Worm (Caenorhabditis elegans) whole organism, young adult: ENCODE data around the gene hex-3.
A peak's percentile ranks its signal among the peaks of the same experiment; 100 is the strongest.

ENCODE experiments used
- B0261.1 ChIP-seq: sonication (generic microtip); optimal IDR thresholded peaks from 2 replicates; lab custom pipeline; 2016; ENCODE audit warnings: mild to moderate bottlenecking, missing genetic modification characterization, moderate library complexity, missing compliant biosample characterization
- B0336.3 ChIP-seq: fragments of 200-800 bp; sonication (Bioruptor generic); IDR thresholded peaks from 2 replicates; pipeline ENCODE4 v1.3.6; 2022; ENCODE audit warnings: missing genetic modification characterization, missing compliant biosample characterization
- F33H1.4 ChIP-seq: fragments of 200-800 bp; sonication (Bioruptor generic); IDR thresholded peaks from 2 replicates; pipeline ENCODE4 v1.3.6; 2022; ENCODE audit warnings: missing genetic modification reagents, missing genetic modification characterization, missing compliant biosample characterization
- F55B11.4 ChIP-seq: sonication (generic microtip); optimal IDR thresholded peaks from 2 replicates; lab custom pipeline; 2016; ENCODE audit warnings: missing compliant biosample characterization, missing genetic modification characterization, borderline replicate concordance; ENCODE audit not compliant: insufficient read depth
- F57C9.4 ChIP-seq: sonication (generic microtip); optimal IDR thresholded peaks from 2 replicates; lab custom pipeline; 2017; ENCODE audit warnings: mild to moderate bottlenecking, missing genetic modification characterization, missing compliant biosample characterization
- K12H6.12 ChIP-seq: fragments of 200-800 bp; sonication (Bioruptor generic); optimal IDR thresholded peaks from 2 replicates; lab custom pipeline; 2018; ENCODE audit warnings: mild to moderate bottlenecking, missing genetic modification characterization, missing compliant biosample characterization
- T26A5.8 ChIP-seq: sonication (generic microtip); optimal IDR thresholded peaks from 2 replicates; lab custom pipeline; 2016; ENCODE audit warnings: missing genetic modification characterization, missing compliant biosample characterization
- Y53F4B.3 ChIP-seq: fragments of 200-800 bp; sonication (Bioruptor generic); IDR thresholded peaks from 2 replicates; pipeline ENCODE4 v1.3.6; 2022; ENCODE audit warnings: missing genetic modification reagents, missing genetic modification characterization, missing compliant biosample characterization
- Y95B8A.8 ChIP-seq: fragments of 200-800 bp; sonication (Bioruptor generic); IDR thresholded peaks from 2 replicates; pipeline ENCODE4 v1.3.6; 2022; ENCODE audit warnings: missing genetic modification reagents, missing genetic modification characterization, missing compliant biosample characterization
- ZK185.1 ChIP-seq: sonication (generic microtip); optimal IDR thresholded peaks from 2 replicates; lab custom pipeline; 2016; ENCODE audit warnings: mild to moderate bottlenecking, missing genetic modification characterization, missing compliant biosample characterization; ENCODE audit not compliant: poor library complexity, severe bottlenecking
- ama-1 ChIP-seq, 3 experiments: fragments of 150-350 bp in 1 of 3; sonication (generic microtip) in 2 of 3; optimal IDR thresholded peaks; 2 replicates each; lab custom pipeline; 2014 to 2018; ENCODE audit warnings: missing biosample characterization in 2 of 3, missing genetic modification characterization in 2 of 3, missing genetic modification reagents in 2 of 3
- aptf-3 ChIP-seq: fragments of 200-800 bp; sonication (Bioruptor generic); IDR thresholded peaks from 2 replicates; pipeline ENCODE4 v1.3.6; 2022; ENCODE audit warnings: missing genetic modification characterization, missing compliant biosample characterization
- ccch-3 ChIP-seq: fragments of 200-800 bp; sonication (Bioruptor generic); optimal IDR thresholded peaks from 2 replicates; lab custom pipeline; 2018; ENCODE audit warnings: mild to moderate bottlenecking, missing genetic modification characterization, missing compliant biosample characterization
- cebp-2 ChIP-seq: fragments of 200-800 bp; sonication (Bioruptor generic); IDR thresholded peaks from 2 replicates; pipeline ENCODE4 v1.3.6; 2022; ENCODE audit warnings: missing genetic modification characterization, missing compliant biosample characterization
- ceh-58 ChIP-seq: fragments of 200-800 bp; sonication (Bioruptor generic); IDR thresholded peaks from 2 replicates; pipeline ENCODE4 v1.3.6; 2022; ENCODE audit warnings: missing genetic modification characterization, missing compliant biosample characterization
- ceh-79 ChIP-seq: sonication (generic microtip); optimal IDR thresholded peaks from 2 replicates; lab custom pipeline; 2017; ENCODE audit warnings: mild to moderate bottlenecking, missing genetic modification characterization, missing compliant biosample characterization
- chd-7 ChIP-seq: sonication (generic microtip); optimal IDR thresholded peaks from 2 replicates; lab custom pipeline; 2016; ENCODE audit warnings: mild to moderate bottlenecking, missing genetic modification characterization, moderate library complexity, missing compliant biosample characterization
- dox-1 ChIP-seq: fragments of 200-800 bp; sonication (Bioruptor generic); IDR thresholded peaks from 2 replicates; pipeline ENCODE4 v1.3.6; 2022; ENCODE audit warnings: missing genetic modification reagents, missing genetic modification characterization, missing compliant biosample characterization
- dpff-1 ChIP-seq: sonication (generic microtip); optimal IDR thresholded peaks from 2 replicates; lab custom pipeline; 2017; ENCODE audit warnings: mild to moderate bottlenecking, missing genetic modification characterization, missing compliant biosample characterization
- efl-1 ChIP-seq: fragments of 150-350 bp; optimal IDR thresholded peaks from 2 replicates; lab custom pipeline; 2014; ENCODE audit warnings: missing biosample characterization, missing genetic modification reagents, missing genetic modification characterization
- egrh-3 ChIP-seq: fragments of 200-800 bp; sonication (Bioruptor generic); IDR thresholded peaks from 2 replicates; pipeline ENCODE4 v1.3.6; 2022; ENCODE audit warnings: missing genetic modification reagents, missing genetic modification characterization, missing compliant biosample characterization
- fkh-3 ChIP-seq: sonication (generic microtip); optimal IDR thresholded peaks from 2 replicates; lab custom pipeline; 2016; ENCODE audit warnings: mild to moderate bottlenecking, missing genetic modification characterization, missing compliant biosample characterization
- gei-17 ChIP-seq: fragments of 200-800 bp; sonication (Bioruptor generic); optimal IDR thresholded peaks from 2 replicates; lab custom pipeline; 2018; ENCODE audit warnings: mild to moderate bottlenecking, missing genetic modification characterization, missing compliant biosample characterization
- him-1 ChIP-seq: sonication (generic microtip); optimal IDR thresholded peaks from 2 replicates; lab custom pipeline; 2016; ENCODE audit warnings: missing genotype, missing genetic modification reagents, missing genetic modification characterization, missing compliant biosample characterization
- lag-1 ChIP-seq: fragments of 200-800 bp; sonication (Bioruptor generic); IDR thresholded peaks from 2 replicates; pipeline ENCODE4 v1.3.6; 2022; ENCODE audit warnings: missing genetic modification reagents, missing genetic modification characterization, missing compliant biosample characterization
- let-526 ChIP-seq: fragments of 200-800 bp; sonication (Bioruptor generic); IDR thresholded peaks from 2 replicates; pipeline ENCODE4 v1.3.6; 2022; ENCODE audit warnings: missing genetic modification reagents, missing genetic modification characterization, missing compliant biosample characterization
- lin-40 ChIP-seq: sonication (generic microtip); optimal IDR thresholded peaks from 2 replicates; lab custom pipeline; 2016; ENCODE audit warnings: missing genetic modification characterization, mild to moderate bottlenecking, missing compliant biosample characterization, missing genotype, missing genetic modification reagents
- lsy-27 ChIP-seq: sonication (generic microtip); optimal IDR thresholded peaks from 2 replicates; lab custom pipeline; 2017; ENCODE audit warnings: missing genetic modification characterization, mild to moderate bottlenecking, missing compliant biosample characterization, antibody characterized with exemption, missing genotype, borderline replicate concordance; ENCODE audit not compliant: insufficient read depth
- madf-6 ChIP-seq: fragments of 200-800 bp; sonication (Bioruptor generic); IDR thresholded peaks from 2 replicates; pipeline ENCODE4 v1.3.6; 2022; ENCODE audit warnings: missing genetic modification reagents, missing genetic modification characterization, missing compliant biosample characterization
- mel-28 ChIP-seq: sonication (generic microtip); optimal IDR thresholded peaks from 2 replicates; lab custom pipeline; 2016; ENCODE audit warnings: borderline replicate concordance, mild to moderate bottlenecking, missing genetic modification characterization, missing compliant biosample characterization
- mes-4 ChIP-seq: sonication (generic microtip); optimal IDR thresholded peaks from 2 replicates; lab custom pipeline; 2016; ENCODE audit warnings: missing genotype, missing genetic modification characterization, missing compliant biosample characterization
- mxl-1 ChIP-seq: sonication (generic microtip); optimal IDR thresholded peaks from 2 replicates; lab custom pipeline; 2016; ENCODE audit warnings: missing genetic modification characterization, missing compliant biosample characterization
- nfya-2 ChIP-seq: fragments of 200-800 bp; sonication (Bioruptor generic); IDR thresholded peaks from 2 replicates; pipeline ENCODE4 v1.3.6; 2022; ENCODE audit warnings: missing genetic modification reagents, missing genetic modification characterization, missing compliant biosample characterization
- nfyb-1 ChIP-seq: fragments of 200-800 bp; sonication (Bioruptor generic); IDR thresholded peaks from 2 replicates; pipeline ENCODE4 v1.3.6; 2022; ENCODE audit warnings: missing genetic modification reagents, missing genetic modification characterization, missing compliant biosample characterization
- pbrm-1 ChIP-seq: fragments of 200-800 bp; sonication (Bioruptor generic); IDR thresholded peaks from 2 replicates; pipeline ENCODE4 v1.3.6; 2022; ENCODE audit warnings: missing genetic modification reagents, missing genetic modification characterization, missing compliant biosample characterization
- rec-8 ChIP-seq, 2 experiments: sonication (generic microtip); optimal IDR thresholded peaks; 2 replicates each; lab custom pipeline; 2016; ENCODE audit warnings: mild to moderate bottlenecking in 2 of 2, missing genetic modification characterization in 2 of 2, missing genetic modification reagents in 2 of 2, missing genotype in 2 of 2, missing biosample characterization in 1 of 2, missing compliant biosample characterization in 1 of 2, moderate library complexity in 1 of 2
- snpc-1.1 ChIP-seq: sonication (generic microtip); optimal IDR thresholded peaks from 2 replicates; lab custom pipeline; 2017; ENCODE audit warnings: missing genetic modification characterization, mild to moderate bottlenecking, missing compliant biosample characterization, antibody characterized with exemption, moderate library complexity, missing genotype, missing genetic modification reagents; ENCODE audit not compliant: insufficient read depth
- snpc-1.3 ChIP-seq: sonication (generic microtip); optimal IDR thresholded peaks from 2 replicates; lab custom pipeline; 2017; ENCODE audit warnings: missing genetic modification characterization, mild to moderate bottlenecking, missing compliant biosample characterization, antibody characterized with exemption, moderate library complexity, missing genotype, missing genetic modification reagents; ENCODE audit not compliant: insufficient read depth
- snpc-3.4 ChIP-seq: sonication (generic microtip); optimal IDR thresholded peaks from 2 replicates; lab custom pipeline; 2017; ENCODE audit warnings: missing genetic modification characterization, mild to moderate bottlenecking, missing compliant biosample characterization, antibody characterized with exemption, moderate library complexity, missing genotype, missing genetic modification reagents
- snpc-4 ChIP-seq, 5 experiments: fragments of 150-350 bp in 1 of 5; sonication (generic microtip) in 4 of 5; optimal IDR thresholded peaks; 2 replicates each; lab custom pipeline; 2014 to 2018; ENCODE audit warnings: missing genetic modification characterization in 5 of 5, missing biosample characterization in 3 of 5, antibody characterized with exemption in 2 of 5, mild to moderate bottlenecking in 2 of 5, missing compliant biosample characterization in 2 of 5, missing genotype in 2 of 5, moderate library complexity in 2 of 5, missing genetic modification reagents in 1 of 5
- somi-1 ChIP-seq: fragments of 200-800 bp; sonication (Bioruptor generic); optimal IDR thresholded peaks from 2 replicates; lab custom pipeline; 2018; ENCODE audit warnings: mild to moderate bottlenecking, missing genetic modification characterization, missing compliant biosample characterization
- sptf-2 ChIP-seq: fragments of 200-800 bp; sonication (Bioruptor generic); optimal IDR thresholded peaks from 2 replicates; lab custom pipeline; 2018; ENCODE audit warnings: mild to moderate bottlenecking, missing genetic modification characterization, missing compliant biosample characterization
- tbx-9 ChIP-seq: sonication (generic microtip); optimal IDR thresholded peaks from 2 replicates; lab custom pipeline; 2016; ENCODE audit warnings: borderline replicate concordance, missing genetic modification characterization, inconsistent platforms, missing compliant biosample characterization
- unc-130 ChIP-seq: sonication (generic microtip); optimal IDR thresholded peaks from 2 replicates; lab custom pipeline; 2016; ENCODE audit warnings: missing genetic modification reagents, missing genetic modification characterization, missing compliant biosample characterization
- zim-3 ChIP-seq: sonication (generic microtip); optimal IDR thresholded peaks from 2 replicates; lab custom pipeline; 2017; ENCODE audit warnings: mild to moderate bottlenecking, missing genetic modification characterization, moderate library complexity, missing compliant biosample characterization
- ztf-26 ChIP-seq: sonication (generic microtip); optimal IDR thresholded peaks from 2 replicates; lab custom pipeline; 2017; ENCODE audit warnings: missing genetic modification characterization, missing compliant biosample characterization
- ztf-28 ChIP-seq: fragments of 200-800 bp; sonication (Bioruptor generic); IDR thresholded peaks from 2 replicates; pipeline ENCODE4 v1.3.6; 2022; ENCODE audit warnings: missing genetic modification reagents, missing genetic modification characterization, missing compliant biosample characterization

hex-3 gene

DNA sequence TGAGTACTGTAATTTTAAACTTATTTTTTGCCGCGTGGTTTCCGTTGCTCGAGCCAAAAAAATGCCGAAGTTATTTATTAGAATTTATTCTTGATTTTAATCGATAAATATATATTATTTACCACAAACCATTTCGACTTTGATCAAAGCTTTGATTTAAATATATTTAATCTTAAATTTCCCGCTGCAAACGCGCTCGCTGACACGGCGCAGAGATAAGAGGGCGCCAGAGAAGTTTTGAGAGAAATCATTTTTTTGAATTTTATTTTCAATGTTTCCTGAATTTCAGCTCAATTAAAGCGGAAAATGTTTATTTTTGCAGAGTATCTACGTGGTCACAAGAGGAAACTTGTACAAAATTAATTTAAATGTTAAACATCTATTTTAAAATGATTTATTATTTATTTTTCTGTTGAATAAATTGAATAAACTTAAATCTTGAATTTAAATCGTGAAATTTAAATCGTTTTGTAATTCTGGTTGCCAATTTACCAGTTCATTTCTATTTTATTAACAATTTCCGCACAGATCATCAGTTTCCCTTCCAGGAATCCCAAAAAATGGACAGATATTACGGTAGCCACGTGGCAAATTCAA lies 46.9 kb downstream of the hex-3 start, which contains the start of gene com-1:
Gene com-1, plus strand, starts transcription at position 547 of the 597 bp plus-strand sequence.
- TF ChIP-seq snpc-3.4: no peak
- no peak for TF ChIP-seq rec-8 (tag; optimal IDR thresholded peaks at IDR 0.05; lab: Kevin White, UChicago)
- TF ChIP-seq snpc-1.1 (tag; lab: Kevin White, UChicago): no peak
- TF ChIP-seq egrh-3 (GFP tag; lab: Robert Waterston, UW): no peak
- 0 out of 2 replicates have a peak, but pooled peaks have one; percentile 13 for TF ChIP-seq F33H1.4 (GFP tag; lab: Robert Waterston, UW)
- no peak for TF ChIP-seq T26A5.8
- TF ChIP-seq tbx-9 (tag; lab: Kevin White, UChicago): no peak
- no peak for TF ChIP-seq ceh-58 (GFP tag; lab: Robert Waterston, UW)
- no peak for TF ChIP-seq ztf-26 (tag; lab: Kevin White, UChicago)
- no peak for TF ChIP-seq B0336.3 (GFP tag; lab: Robert Waterston, UW)
- TF ChIP-seq snpc-1.3 (tag; lab: Kevin White, UChicago): peak; percentile 25
- TF ChIP-seq ama-1 (optimal IDR thresholded peaks at IDR 0.05; lab: Kevin White, UChicago): no peak
- TF ChIP-seq ama-1 (GFP tag; optimal IDR thresholded peaks at IDR 0.05; lab: Kevin White, UChicago): no peak
- TF ChIP-seq him-1 (tag; lab: Kevin White, UChicago): no peak
- no peak for TF ChIP-seq B0261.1 (tag; lab: Kevin White, UChicago)
- no peak for TF ChIP-seq ceh-79 (tag; lab: Kevin White, UChicago)
- TF ChIP-seq let-526: no peak
- no peak for TF ChIP-seq mes-4
- TF ChIP-seq Y95B8A.8 (GFP tag; lab: Robert Waterston, UW): no peak
- TF ChIP-seq nfyb-1 (GFP tag; lab: Robert Waterston, UW): no peak
- no peak for TF ChIP-seq ZK185.1
- TF ChIP-seq snpc-4 (GFP tag; optimal IDR thresholded peaks at IDR 0.05; lab: Kevin White, UChicago): no peak
- TF ChIP-seq snpc-4 (tag; optimal IDR thresholded peaks at IDR 0.05; lab: Kevin White, UChicago): peak in 1 of 4 experiments; percentile 1
- no peak for TF ChIP-seq lin-40 (tag; lab: Kevin White, UChicago)
- no peak for TF ChIP-seq somi-1 (GFP tag; lab: Kevin White, UChicago)
- TF ChIP-seq lag-1: no peak
- TF ChIP-seq mel-28: no peak
- TF ChIP-seq nfya-2 (GFP tag; lab: Robert Waterston, UW): no peak
- no peak for TF ChIP-seq mxl-1 (tag; lab: Kevin White, UChicago)
- no peak for TF ChIP-seq ztf-28
- no peak for TF ChIP-seq F57C9.4 (tag; lab: Kevin White, UChicago)
- no peak for TF ChIP-seq chd-7 (tag; lab: Kevin White, UChicago)
- TF ChIP-seq K12H6.12 (tag; lab: Kevin White, UChicago): no peak
- TF ChIP-seq F55B11.4 (tag; lab: Kevin White, UChicago): no peak
- no peak for TF ChIP-seq sptf-2 (GFP tag; lab: Kevin White, UChicago)
- TF ChIP-seq Y53F4B.3 (GFP tag; lab: Robert Waterston, UW): no peak
- TF ChIP-seq dpff-1 (tag; lab: Kevin White, UChicago): no peak
- TF ChIP-seq lsy-27 (tag; lab: Kevin White, UChicago): no peak
- no peak for TF ChIP-seq cebp-2 (GFP tag; lab: Robert Waterston, UW)
- no peak for TF ChIP-seq pbrm-1 (GFP tag; lab: Robert Waterston, UW)
- no peak for TF ChIP-seq aptf-3 (GFP tag; lab: Robert Waterston, UW)
- no peak for TF ChIP-seq fkh-3 (tag; lab: Kevin White, UChicago)
- TF ChIP-seq zim-3: no peak
- peak; percentile 11 for TF ChIP-seq efl-1 (GFP tag; lab: Kevin White, UChicago)
- no peak for TF ChIP-seq dox-1 (GFP tag; lab: Robert Waterston, UW)
- TF ChIP-seq gei-17 (GFP tag; lab: Kevin White, UChicago): no peak
- no peak for TF ChIP-seq ccch-3 (GFP tag; lab: Kevin White, UChicago)
- no peak for TF ChIP-seq unc-130 (GFP tag; lab: Kevin White, UChicago)
- TF ChIP-seq madf-6 (GFP tag; lab: Robert Waterston, UW): peak; percentile 46; the same call in 1 of the 2 replicates
